Worm (Caenorhabditis elegans): ENCODE results near the gene srh-211.

The srh-211 gene

ce11 chrV:4073455-4073854, 7.7 kb downstream of the srh-211 start, which contains the start of gene otpl-2:
otpl-2 (plus strand) TSS chrV:4073755.
- TF ChIP-seq unc-62 (GFP tag; optimal IDR thresholded peaks at IDR 0.05): no peak

- TF ChIP-seq unc-62 (GFP tag; optimal IDR thresholded peaks at IDR 0.05): no peak
Observed at ce11 chrV:4056203-4056602, 25.0 kb downstream of the srh-211 start.

ce11 chrV:4055025-4055424, 26.2 kb downstream of the srh-211 start, which contains the start of gene djr-1.2:
djr-1.2 (minus strand) TSS chrV:4055125.
- no peak for TF ChIP-seq unc-62 (GFP tag; optimal IDR thresholded peaks at IDR 0.05)

- no peak for TF ChIP-seq unc-62 (GFP tag; optimal IDR thresholded peaks at IDR 0.05)
Observed at ce11 chrV:4047541-4047940, 33.6 kb downstream of the srh-211 start, which contains the start of gene srh-169. srh-169 (plus strand) TSS chrV:4047841.

ce11 chrV:4046122-4046521, 35.1 kb downstream of the srh-211 start, which contains the start of gene phat-7:
phat-7 (plus strand) TSS chrV:4046422.
- TF ChIP-seq unc-62 (GFP tag; optimal IDR thresholded peaks at IDR 0.05): no peak

ce11 chrV:4043632-4044031, 37.6 kb downstream of the srh-211 start, which contains the start of gene phat-3:
phat-3 (plus strand) TSS chrV:4043932.
- TF ChIP-seq unc-62 (GFP tag; optimal IDR thresholded peaks at IDR 0.05): no peak

- no peak for TF ChIP-seq unc-62 (GFP tag; optimal IDR thresholded peaks at IDR 0.05)
Observed at ce11 chrV:4041853-4042424, 39.2 kb downstream of the srh-211 start, which contains the start of the genes C49G7.10 and irg-2. C49G7.10 (minus strand) TSS chrV:4042021. irg-2 (plus strand) TSS chrV:4042181.

- no peak for TF ChIP-seq unc-62 (GFP tag; optimal IDR thresholded peaks at IDR 0.05)
Observed at ce11 chrV:4038557-4038956, 42.6 kb downstream of the srh-211 start.

ce11 chrV:4038110-4038509, 43.1 kb downstream of the srh-211 start, which contains the start of gene C49G7.12:
C49G7.12 (plus strand) TSS chrV:4038410.
- TF ChIP-seq unc-62 (GFP tag; optimal IDR thresholded peaks at IDR 0.05): no peak

- TF ChIP-seq unc-62 (GFP tag; optimal IDR thresholded peaks at IDR 0.05): no peak
Observed at ce11 chrV:4035811-4036210, 45.4 kb downstream of the srh-211 start, which contains the start of gene C49G7.13. C49G7.13 (plus strand) TSS chrV:4036111.

ce11 chrV:4034303-4034702, 46.9 kb downstream of the srh-211 start, which contains the start of gene C49G7.7:
C49G7.7 (plus strand) TSS chrV:4034476.
- no peak for TF ChIP-seq unc-62 (GFP tag; optimal IDR thresholded peaks at IDR 0.05)

ce11 chrV:4031319-4031718, 49.9 kb downstream of the srh-211 start, which contains the start of gene cyp-35A4:
cyp-35A4 (plus strand) TSS chrV:4031619.
- TF ChIP-seq unc-62 (GFP tag; optimal IDR thresholded peaks at IDR 0.05): no peak

ce11 chrV:4029627-4030026, 51.6 kb downstream of the srh-211 start:
- no peak for TF ChIP-seq unc-62 (GFP tag; optimal IDR thresholded peaks at IDR 0.05)
